Fruit fly (Drosophila melanogaster): ENCODE measurements around the gene CG9263.

- TF ChIP-seq pan (optimal IDR thresholded peaks at IDR 0.05) (no peak), psq (optimal IDR thresholded peaks at IDR 0.05) (no peak), EcR (GFP tag; optimal IDR thresholded peaks at IDR 0.05) (no peak)
These were observed 10.6 kb downstream of the CG9263 start, which contains the start of gene CG33644 for dm6 chr2L:13531785-13532184.
